Worm (Caenorhabditis elegans): ENCODE measurements around the gene dpy-19.

Gene dpy-19

DNA sequence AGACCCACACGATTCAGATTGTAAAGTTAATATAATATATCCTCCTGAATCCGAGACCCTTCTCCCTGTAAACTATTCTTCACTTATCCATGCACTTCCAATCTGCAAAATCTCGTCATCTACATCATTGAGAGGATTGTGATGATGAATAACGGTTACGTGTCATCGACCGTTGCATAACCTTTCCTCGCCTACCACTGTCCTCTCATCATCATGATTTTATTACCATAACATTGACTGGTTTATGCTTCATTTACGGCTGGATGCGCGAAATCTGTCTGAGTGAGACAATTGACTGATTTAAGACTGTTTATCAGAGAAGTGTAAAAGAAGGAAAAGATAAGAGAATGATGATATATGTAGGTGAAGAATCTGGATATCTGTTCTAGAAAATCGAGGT is 47.0 kb downstream of the dpy-19 start:
- TF ChIP-seq lim-6 (tag; optimal IDR thresholded peaks at IDR 0.05) (no peak), unc-42 (tag; optimal IDR thresholded peaks at IDR 0.05) (no peak), ceh-19 (GFP tag; optimal IDR thresholded peaks at IDR 0.05) (no peak), ceh-24 (tag; optimal IDR thresholded peaks at IDR 0.05) (no peak), unc-55 (GFP tag; optimal IDR thresholded peaks at IDR 0.05) (no peak), tbx-2 (tag; optimal IDR thresholded peaks at IDR 0.05) (no peak), pag-3 (tag; optimal IDR thresholded peaks at IDR 0.05; ENCODE audit: borderline replicate concordance) (no peak), F13H6.1 (tag; optimal IDR thresholded peaks at IDR 0.05) (no peak), hlh-15 (tag; optimal IDR thresholded peaks at IDR 0.05) (no peak), ceh-48 (tag; optimal IDR thresholded peaks at IDR 0.05) (no peak), pha-2 (tag; optimal IDR thresholded peaks at IDR 0.05) (no peak), pros-1 (tag; optimal IDR thresholded peaks at IDR 0.05) (no peak)

DNA sequence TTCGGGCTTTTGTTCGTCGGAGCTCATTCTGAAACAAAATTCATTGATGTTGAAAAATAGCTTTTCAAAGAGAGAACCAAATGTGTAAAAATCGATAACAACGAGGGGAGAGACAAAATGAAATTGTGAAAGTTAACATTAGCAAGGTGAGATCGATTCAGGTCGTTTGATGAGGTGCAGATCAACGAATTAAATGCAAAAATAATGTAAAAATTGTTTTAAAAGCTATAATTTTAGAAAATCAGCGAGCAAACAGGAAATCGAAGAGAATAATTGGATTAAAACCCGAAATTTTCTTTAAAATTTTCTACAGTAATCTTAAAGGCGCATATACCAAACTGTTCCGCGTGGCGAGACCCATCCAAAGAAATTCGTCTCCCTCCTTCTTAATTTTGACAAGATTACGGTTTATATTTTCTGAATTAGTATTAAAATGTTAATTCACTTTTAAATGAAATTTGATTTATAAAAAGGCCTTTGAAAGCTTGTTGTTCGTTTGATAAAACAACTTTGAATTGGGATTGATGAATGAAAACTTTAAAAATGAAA is 48.8 kb downstream of the dpy-19 start, which contains the start of gene C13G5.2:
C13G5.2 (minus strand) TSS at position 51 of the 549 bp plus-strand sequence.
- TF ChIP-seq C38D4.7 (GFP tag; optimal IDR thresholded peaks at IDR 0.05) (no peak), K09A11.1 (tag; optimal IDR thresholded peaks at IDR 0.05; ENCODE audit: insufficient read depth) (no peak), unc-86 (tag; optimal IDR thresholded peaks at IDR 0.05) (no peak), elt-4 (tag; optimal IDR thresholded peaks at IDR 0.05) (no peak), tbx-7 (tag; optimal IDR thresholded peaks at IDR 0.05) (no peak)

- TF ChIP-seq K02D7.2 (tag; optimal IDR thresholded peaks at IDR 0.05), result no peak
- no peak for TF ChIP-seq ceh-31 (tag; optimal IDR thresholded peaks at IDR 0.05)
- no peak for TF ChIP-seq dve-1 (tag; optimal IDR thresholded peaks at IDR 0.05)
- no peak for TF ChIP-seq hlh-6 (tag; optimal IDR thresholded peaks at IDR 0.05)
- no peak for TF ChIP-seq ceh-14 (tag; optimal IDR thresholded peaks at IDR 0.05)
- no peak for TF ChIP-seq mec-3 (tag; optimal IDR thresholded peaks at IDR 0.05; ENCODE audit: borderline replicate concordance)
- TF ChIP-seq ref-2 (tag; optimal IDR thresholded peaks at IDR 0.05), result no peak
- TF ChIP-seq tbx-7 (tag; optimal IDR thresholded peaks at IDR 0.05), result no peak
- no peak for TF ChIP-seq nfya-1 (tag; optimal IDR thresholded peaks at IDR 0.05)
- TF ChIP-seq Y22D7AL.16 (tag; optimal IDR thresholded peaks at IDR 0.05), result no peak
- no peak for TF ChIP-seq pha-4 (tag; optimal IDR thresholded peaks at IDR 0.05)
- TF ChIP-seq ceh-19 (GFP tag; optimal IDR thresholded peaks at IDR 0.05), result no peak
- TF ChIP-seq ceh-24 (tag; optimal IDR thresholded peaks at IDR 0.05), result no peak
- no peak for TF ChIP-seq tbx-2 (tag; optimal IDR thresholded peaks at IDR 0.05)
- TF ChIP-seq C38D4.7 (GFP tag; optimal IDR thresholded peaks at IDR 0.05), result no peak
- no peak for TF ChIP-seq nhr-11 (tag; optimal IDR thresholded peaks at IDR 0.05)
- no peak for TF ChIP-seq ceh-34 (tag; optimal IDR thresholded peaks at IDR 0.05)
- no peak for TF ChIP-seq syd-9 (tag; optimal IDR thresholded peaks at IDR 0.05)
- TF ChIP-seq unc-3 (GFP tag; conservative IDR thresholded peaks at IDR 0.05), result no peak
- TF ChIP-seq unc-3 (tag; optimal IDR thresholded peaks at IDR 0.05), result no peak
- no peak for TF ChIP-seq pat-9 (tag; optimal IDR thresholded peaks at IDR 0.05)
Observed at ce11 chrIII:8616587-8616986, 50.7 kb downstream of the dpy-19 start, which contains the start of gene C06E1.11. TSS of gene C06E1.11 (minus strand) at chrIII:8616687.

ce11 chrIII:8614490-8614889 is 52.8 kb downstream of the dpy-19 start, which contains the start of gene rha-2:
TSS of gene rha-2 (minus strand) at chrIII:8614569.
- no peak for TF ChIP-seq pag-3 (tag; optimal IDR thresholded peaks at IDR 0.05; ENCODE audit: borderline replicate concordance)
- peak; percentile 47 for TF ChIP-seq unc-42 (tag; optimal IDR thresholded peaks at IDR 0.05)
- no peak for TF ChIP-seq hlh-30 (tag; optimal IDR thresholded peaks at IDR 0.05; ENCODE audit: insufficient read depth)

- TF ChIP-seq mec-3 (tag; optimal IDR thresholded peaks at IDR 0.05; ENCODE audit: borderline replicate concordance) (no peak), eyg-1 (tag; optimal IDR thresholded peaks at IDR 0.05) (no peak), nhr-11 (tag; optimal IDR thresholded peaks at IDR 0.05) (no peak), unc-55 (GFP tag; optimal IDR thresholded peaks at IDR 0.05) (no peak), Y22D7AL.16 (tag; optimal IDR thresholded peaks at IDR 0.05) (no peak), lim-6 (tag; optimal IDR thresholded peaks at IDR 0.05) (no peak), pat-9 (tag; optimal IDR thresholded peaks at IDR 0.05) (no peak), ahr-1 (tag; optimal IDR thresholded peaks at IDR 0.05) (no peak), sdc-2 (tag; optimal IDR thresholded peaks at IDR 0.05) (no peak), hlh-15 (tag; optimal IDR thresholded peaks at IDR 0.05) (no peak), hlh-6 (tag; optimal IDR thresholded peaks at IDR 0.05) (no peak), gmeb-2 (tag; optimal IDR thresholded peaks at IDR 0.05) (no peak), rnt-1 (tag; optimal IDR thresholded peaks at IDR 0.05) (no peak), ceh-34 (tag; optimal IDR thresholded peaks at IDR 0.05) (no peak), hlh-30 (tag; optimal IDR thresholded peaks at IDR 0.05; ENCODE audit: insufficient read depth) (no peak), pha-2 (tag; optimal IDR thresholded peaks at IDR 0.05) (no peak), ttx-3 (tag; optimal IDR thresholded peaks at IDR 0.05) (no peak), K02D7.2 (tag; optimal IDR thresholded peaks at IDR 0.05) (no peak), hlh-13 (GFP tag; optimal IDR thresholded peaks at IDR 0.05) (no peak), ceh-31 (tag; optimal IDR thresholded peaks at IDR 0.05) (no peak)
Observed at ce11 chrIII:8613573-8613972, 53.7 kb downstream of the dpy-19 start.

Data from whole organism, late embryonic.